Worm (Caenorhabditis elegans) whole organism, early embryonic: Measurements from ENCODE around the gene enee-1.

ENCODE experiments used
- B0310.2 ChIP-seq: sonication (generic microtip); optimal IDR thresholded peaks from 2 replicates; lab custom pipeline; 2016; ENCODE audit warnings: mild to moderate bottlenecking, missing genetic modification characterization, missing compliant biosample characterization
- F13C5.2 ChIP-seq: sonication (generic microtip); optimal IDR thresholded peaks from 2 replicates; lab custom pipeline; 2017; ENCODE audit warnings: mild to moderate bottlenecking, missing genetic modification characterization, inconsistent platforms, missing compliant biosample characterization
- aly-1 ChIP-seq: sonication (generic microtip); optimal IDR thresholded peaks from 2 replicates; lab custom pipeline; 2016; ENCODE audit warnings: missing genetic modification characterization, missing compliant biosample characterization
- ama-1 ChIP-seq: fragments of 150-350 bp; optimal IDR thresholded peaks from 2 replicates; lab custom pipeline; 2014
- ceh-13 ChIP-seq: fragments of 200-800 bp; sonication (Bioruptor generic); optimal IDR thresholded peaks from 2 replicates; lab custom pipeline; 2018; ENCODE audit warnings: mild to moderate bottlenecking, missing genetic modification characterization, missing compliant biosample characterization
- ceh-36 ChIP-seq: sonication (generic microtip); optimal IDR thresholded peaks from 2 replicates; lab custom pipeline; 2016; ENCODE audit warnings: missing genetic modification characterization, inconsistent platforms, missing compliant biosample characterization
- ets-7 ChIP-seq: sonication (generic microtip); optimal IDR thresholded peaks from 2 replicates; lab custom pipeline; 2016; ENCODE audit warnings: missing genotype, missing genetic modification characterization, missing compliant biosample characterization
- flt-1 ChIP-seq: fragments of 200-800 bp; sonication (Bioruptor generic); IDR thresholded peaks from 2 replicates; pipeline ENCODE4 v1.3.6; 2022; ENCODE audit warnings: missing genetic modification characterization, missing compliant biosample characterization
- hmbx-1 ChIP-seq: sonication (generic microtip); optimal IDR thresholded peaks from 2 replicates; lab custom pipeline; 2016; ENCODE audit warnings: mild to moderate bottlenecking, missing genetic modification characterization, missing compliant biosample characterization
- hmg-4 ChIP-seq: fragments of 200-800 bp; sonication (Bioruptor generic); optimal IDR thresholded peaks from 2 replicates; lab custom pipeline; 2018; ENCODE audit warnings: mild to moderate bottlenecking, missing genetic modification characterization, missing compliant biosample characterization
- hnd-1 ChIP-seq: sonication (generic microtip); optimal IDR thresholded peaks from 2 replicates; lab custom pipeline; 2016; ENCODE audit warnings: missing genetic modification characterization, missing compliant biosample characterization
- pes-1 ChIP-seq: fragments of 200-800 bp; sonication (Bioruptor generic); IDR thresholded peaks from 2 replicates; pipeline ENCODE4 v1.3.6; 2022; ENCODE audit warnings: missing genetic modification reagents, missing genetic modification characterization, missing compliant biosample characterization
- scrt-1 ChIP-seq: fragments of 200-800 bp; sonication (Bioruptor generic); IDR thresholded peaks from 2 replicates; pipeline ENCODE4 v1.3.6; 2022; ENCODE audit warnings: missing genetic modification characterization, missing compliant biosample characterization
- sea-1 ChIP-seq: fragments of 200-800 bp; sonication (Bioruptor generic); conservative IDR thresholded peaks from 2 replicates; pipeline ENCODE4 v1.3.6; 2022; ENCODE audit warnings: missing genetic modification characterization, missing compliant biosample characterization
- tbx-11 ChIP-seq: fragments of 200-800 bp; sonication (Bioruptor generic); IDR thresholded peaks from 2 replicates; pipeline ENCODE4 v1.3.6; 2022; ENCODE audit warnings: missing genetic modification characterization, missing compliant biosample characterization
- tbx-37 ChIP-seq: fragments of 200-800 bp; sonication (Bioruptor generic); conservative IDR thresholded peaks from 2 replicates; pipeline ENCODE4 v1.3.6; 2022; ENCODE audit warnings: missing genetic modification reagents, missing genetic modification characterization, missing compliant biosample characterization
- tra-4 ChIP-seq: sonication (generic microtip); optimal IDR thresholded peaks from 2 replicates; lab custom pipeline; 2017; ENCODE audit warnings: missing genetic modification characterization, missing compliant biosample characterization

Gene enee-1

ce11 chrII:50862-51261 is 26.4 kb downstream of the enee-1 start:
- TF ChIP-seq ceh-36 (tag; lab: Kevin White, UChicago) (no peak), ama-1 (lab: Kevin White, UChicago) (no peak), hmbx-1 (tag; lab: Kevin White, UChicago) (peak; percentile 37)

ce11 chrII:51352-51751 is 26.9 kb downstream of the enee-1 start, which contains the start of gene sptl-1:
TSS of gene sptl-1 (plus strand) at chrII:51652.
- TF ChIP-seq hmg-4 (GFP tag; lab: Kevin White, UChicago) (no peak), ceh-36 (tag; lab: Kevin White, UChicago) (no peak), ets-7 (tag; lab: Kevin White, UChicago) (no peak), B0310.2 (tag; lab: Kevin White, UChicago) (no peak), tbx-11 (GFP tag; lab: Robert Waterston, UW) (no peak), tra-4 (tag; lab: Kevin White, UChicago) (no peak), scrt-1 (no peak), flt-1 (GFP tag; lab: Robert Waterston, UW) (no peak), sea-1 (GFP tag; lab: Robert Waterston, UW) (no peak), hnd-1 (tag; lab: Kevin White, UChicago) (no peak), ama-1 (lab: Kevin White, UChicago) (no peak), F13C5.2 (no peak), pes-1 (GFP tag; lab: Robert Waterston, UW) (no peak), tbx-37 (no peak), ceh-13 (GFP tag; lab: Kevin White, UChicago) (no peak), aly-1 (tag; lab: Kevin White, UChicago) (no peak)

DNA sequence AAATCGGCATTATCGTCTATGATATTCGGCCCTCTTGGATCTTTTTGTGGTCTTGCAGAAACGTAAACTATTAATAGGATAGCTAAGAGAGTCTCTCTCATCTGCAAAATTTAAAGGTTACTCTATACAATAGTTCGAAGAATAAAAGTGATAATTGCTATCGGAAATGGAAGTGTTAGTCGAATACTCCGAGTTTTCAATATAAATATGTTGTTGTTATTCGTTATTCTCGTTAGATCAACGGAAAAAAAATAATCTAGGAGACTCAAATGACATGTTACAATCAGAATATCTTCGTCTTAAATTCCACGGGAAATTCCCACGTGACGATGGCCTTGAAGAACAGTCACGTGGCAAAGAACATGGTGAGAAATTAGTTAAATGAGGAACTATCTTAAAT is 30.7 kb downstream of the enee-1 start, which contains the start of gene tre-5:
Gene tre-5, minus strand, starts transcription at position 101 of the 400 bp plus-strand sequence.
- TF ChIP-seq aly-1 (tag; lab: Kevin White, UChicago) (no peak), scrt-1 (no peak), hnd-1 (tag; lab: Kevin White, UChicago) (no peak), hmbx-1 (tag; lab: Kevin White, UChicago) (no peak), ceh-13 (GFP tag; lab: Kevin White, UChicago) (no peak), ama-1 (lab: Kevin White, UChicago) (no peak), hmg-4 (GFP tag; lab: Kevin White, UChicago) (no peak), sea-1 (GFP tag; lab: Robert Waterston, UW) (no peak), B0310.2 (tag; lab: Kevin White, UChicago) (no peak), F13C5.2 (no peak), tra-4 (tag; lab: Kevin White, UChicago) (no peak), ceh-36 (tag; lab: Kevin White, UChicago) (no peak), pes-1 (GFP tag; lab: Robert Waterston, UW) (no peak), flt-1 (GFP tag; lab: Robert Waterston, UW) (no peak), tbx-37 (no peak), ets-7 (tag; lab: Kevin White, UChicago) (no peak)

DNA sequence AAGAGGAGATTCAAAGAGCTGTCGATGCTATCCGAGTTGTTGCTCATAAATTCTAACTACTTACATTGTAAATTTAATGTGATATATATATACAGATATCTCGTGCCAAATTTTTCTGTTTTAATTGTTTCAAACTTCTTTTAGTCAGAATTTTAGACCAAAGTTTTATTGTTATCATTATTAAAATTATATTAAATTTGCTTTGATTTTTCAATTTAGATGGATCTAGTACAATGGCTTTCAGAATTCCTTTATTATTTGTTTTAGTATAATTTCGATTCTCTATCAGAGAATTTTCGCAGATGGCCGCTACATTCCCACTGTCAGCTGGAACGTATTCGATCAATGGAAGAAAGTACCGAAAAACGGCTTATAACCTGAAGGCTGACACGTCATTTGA is 32.9 kb downstream of the enee-1 start, which contains the start of gene ascc-1:
Gene ascc-1, plus strand, starts transcription at position 301 of the 400 bp plus-strand sequence.
- TF ChIP-seq ceh-13 (GFP tag; lab: Kevin White, UChicago) (no peak), hnd-1 (tag; lab: Kevin White, UChicago) (no peak), ceh-36 (tag; lab: Kevin White, UChicago) (no peak), tbx-11 (GFP tag; lab: Robert Waterston, UW) (no peak), tbx-37 (no peak), B0310.2 (tag; lab: Kevin White, UChicago) (no peak), scrt-1 (no peak), flt-1 (GFP tag; lab: Robert Waterston, UW) (no peak), F13C5.2 (no peak), sea-1 (GFP tag; lab: Robert Waterston, UW) (no peak), hmg-4 (GFP tag; lab: Kevin White, UChicago) (no peak), pes-1 (GFP tag; lab: Robert Waterston, UW) (no peak), hmbx-1 (tag; lab: Kevin White, UChicago) (no peak), tra-4 (tag; lab: Kevin White, UChicago) (no peak), aly-1 (tag; lab: Kevin White, UChicago) (no peak), ama-1 (lab: Kevin White, UChicago) (no peak), ets-7 (tag; lab: Kevin White, UChicago) (no peak)

- no peak for TF ChIP-seq ceh-13 (GFP tag; lab: Kevin White, UChicago)
- no peak for TF ChIP-seq hnd-1 (tag; lab: Kevin White, UChicago)
- no peak for TF ChIP-seq pes-1 (GFP tag; lab: Robert Waterston, UW)
- no peak for TF ChIP-seq flt-1 (GFP tag; lab: Robert Waterston, UW)
- no peak for TF ChIP-seq ama-1 (lab: Kevin White, UChicago)
- TF ChIP-seq scrt-1 = no peak
- no peak for TF ChIP-seq sea-1 (GFP tag; lab: Robert Waterston, UW)
- no peak for TF ChIP-seq F13C5.2
- TF ChIP-seq ets-7 (tag; lab: Kevin White, UChicago) = no peak
- no peak for TF ChIP-seq hmbx-1 (tag; lab: Kevin White, UChicago)
- no peak for TF ChIP-seq B0310.2 (tag; lab: Kevin White, UChicago)
- no peak for TF ChIP-seq aly-1 (tag; lab: Kevin White, UChicago)
- no peak for TF ChIP-seq tra-4 (tag; lab: Kevin White, UChicago)
- TF ChIP-seq tbx-37 = no peak
Observed at ce11 chrII:57873-58272, 33.4 kb downstream of the enee-1 start.

DNA sequence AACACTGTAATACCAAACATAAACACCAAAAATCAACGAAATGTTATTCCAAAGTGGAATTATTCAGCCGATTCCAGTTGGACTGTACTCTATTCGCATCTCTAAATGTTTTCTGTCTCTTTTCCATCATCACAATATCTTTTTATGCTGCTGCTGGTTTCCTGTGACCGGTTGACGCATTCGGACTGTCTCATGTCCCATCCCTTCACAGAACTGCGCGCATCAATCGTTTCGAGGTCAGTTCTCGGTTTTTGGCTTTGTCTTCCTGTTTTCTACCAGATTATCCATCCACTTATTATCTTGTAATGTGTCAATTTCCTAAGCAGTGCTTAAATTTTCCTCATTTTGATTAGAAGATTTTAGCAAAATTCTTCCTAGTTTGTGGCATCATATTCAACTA is 35.6 kb downstream of the enee-1 start:
- TF ChIP-seq ama-1 (lab: Kevin White, UChicago) (no peak), ceh-36 (tag; lab: Kevin White, UChicago) (no peak), scrt-1 (no peak), aly-1 (tag; lab: Kevin White, UChicago) (no peak), hmbx-1 (tag; lab: Kevin White, UChicago) (no peak), F13C5.2 (no peak), tra-4 (tag; lab: Kevin White, UChicago) (no peak), hnd-1 (tag; lab: Kevin White, UChicago) (no peak), ceh-13 (GFP tag; lab: Kevin White, UChicago) (no peak), B0310.2 (tag; lab: Kevin White, UChicago) (no peak), ets-7 (tag; lab: Kevin White, UChicago) (no peak), tbx-11 (GFP tag; lab: Robert Waterston, UW) (no peak), tbx-37 (no peak), sea-1 (GFP tag; lab: Robert Waterston, UW) (no peak), flt-1 (GFP tag; lab: Robert Waterston, UW) (no peak), pes-1 (GFP tag; lab: Robert Waterston, UW) (no peak)
